Worm (Caenorhabditis elegans) whole organism, L2 larva: ENCODE results near the gene F55B12.10.

Experiments
- aly-2 ChIP-seq: fragments of 150-350 bp; optimal IDR thresholded peaks from 2 replicates; lab custom pipeline; 2014; ENCODE audit warnings: missing biosample characterization, missing genetic modification characterization
- fos-1 ChIP-seq: fragments of 150-350 bp; optimal IDR thresholded peaks from 2 replicates; lab custom pipeline; 2014; ENCODE audit warnings: missing biosample characterization, missing genetic modification characterization
- nhr-11 ChIP-seq: fragments of 150-350 bp; optimal IDR thresholded peaks from 2 replicates; lab custom pipeline; 2014; ENCODE audit warnings: missing biosample characterization, missing genetic modification characterization
- nhr-77 ChIP-seq: fragments of 150-350 bp; optimal IDR thresholded peaks from 2 replicates; lab custom pipeline; 2014; ENCODE audit warnings: missing biosample characterization, missing genetic modification characterization

ce11 chrV:13854306-13854705 lies 14.8 kb downstream of the F55B12.10 start, which contains the start of gene ttr-21:
- TF ChIP-seq aly-2 (tag; lab: Kevin White, UChicago) (no peak), nhr-11 (tag; lab: Kevin White, UChicago) (no peak), fos-1 (tag; lab: Kevin White, UChicago) (no peak), nhr-77 (tag; lab: Kevin White, UChicago) (no peak)
